Worm (Caenorhabditis elegans) whole organism, L2 larva: ENCODE data around the gene F54E4.4.

ENCODE experiments used
- C34F6.9 ChIP-seq: fragments of 150-350 bp; optimal IDR thresholded peaks from 2 replicates; lab custom pipeline; 2014; ENCODE audit warnings: missing biosample characterization, missing genetic modification characterization
- F13H6.1 ChIP-seq: sonication (generic microtip); optimal IDR thresholded peaks from 2 replicates; lab custom pipeline; 2016; ENCODE audit warnings: missing genetic modification characterization, missing compliant biosample characterization
- R02D3.7 ChIP-seq: fragments of 150-350 bp; optimal IDR thresholded peaks from 2 replicates; lab custom pipeline; 2014; ENCODE audit warnings: missing biosample characterization, missing genetic modification characterization
- Y55F3AM.14 ChIP-seq: fragments of 200-800 bp; sonication (Bioruptor generic); optimal IDR thresholded peaks from 2 replicates; lab custom pipeline; 2018; ENCODE audit warnings: mild to moderate bottlenecking, missing genetic modification characterization, missing compliant biosample characterization
- ZK546.5 ChIP-seq: sonication (generic microtip); optimal IDR thresholded peaks from 2 replicates; lab custom pipeline; 2017; ENCODE audit warnings: missing biosample characterization, missing genetic modification characterization
- alr-1 ChIP-seq: fragments of 150-350 bp; optimal IDR thresholded peaks from 2 replicates; lab custom pipeline; 2014; ENCODE audit warnings: missing biosample characterization, missing genetic modification characterization
- aly-2 ChIP-seq: fragments of 150-350 bp; optimal IDR thresholded peaks from 2 replicates; lab custom pipeline; 2014; ENCODE audit warnings: missing biosample characterization, missing genetic modification characterization
- ama-1 ChIP-seq: fragments of 150-350 bp; optimal IDR thresholded peaks from 2 replicates; lab custom pipeline; 2018; ENCODE audit warnings: inconsistent platforms
- blmp-1 ChIP-seq: sonication (generic microtip); optimal IDR thresholded peaks from 2 replicates; lab custom pipeline; 2017; ENCODE audit warnings: missing genetic modification characterization, mild to moderate bottlenecking, missing compliant biosample characterization, antibody characterized with exemption, moderate library complexity; ENCODE audit not compliant: insufficient read depth
- ceh-16 ChIP-seq: fragments of 150-350 bp; optimal IDR thresholded peaks from 2 replicates; lab custom pipeline; 2014; ENCODE audit warnings: missing biosample characterization, missing genetic modification characterization
- ceh-82 ChIP-seq: fragments of 150-350 bp; optimal IDR thresholded peaks from 2 replicates; lab custom pipeline; 2014; ENCODE audit warnings: missing biosample characterization, missing genetic modification characterization
- crh-2 ChIP-seq: sonication (generic microtip); optimal IDR thresholded peaks from 2 replicates; lab custom pipeline; 2017; ENCODE audit warnings: missing biosample characterization, missing genetic modification characterization
- dmd-4 ChIP-seq: sonication (generic microtip); optimal IDR thresholded peaks from 2 replicates; lab custom pipeline; 2017; ENCODE audit warnings: missing biosample characterization, missing genetic modification characterization
- egl-27 ChIP-seq: sonication (generic microtip); optimal IDR thresholded peaks from 3 replicates; lab custom pipeline; 2017; ENCODE audit warnings: missing biosample characterization, missing genetic modification reagents, missing genetic modification characterization
- elt-1 ChIP-seq: fragments of 150-350 bp; optimal IDR thresholded peaks from 2 replicates; lab custom pipeline; 2014; ENCODE audit warnings: missing biosample characterization, missing genetic modification characterization
- elt-3 ChIP-seq: sonication (generic microtip); optimal IDR thresholded peaks from 2 replicates; lab custom pipeline; 2017; ENCODE audit warnings: missing biosample characterization, missing genetic modification characterization
- fos-1 ChIP-seq: fragments of 150-350 bp; optimal IDR thresholded peaks from 2 replicates; lab custom pipeline; 2014; ENCODE audit warnings: missing biosample characterization, missing genetic modification characterization
- gmeb-1 ChIP-seq: fragments of 150-350 bp; optimal IDR thresholded peaks from 2 replicates; lab custom pipeline; 2014; ENCODE audit warnings: missing biosample characterization, missing genetic modification characterization
- lin-11 ChIP-seq: fragments of 150-350 bp; sonication (generic microtip); optimal IDR thresholded peaks from 2 replicates; lab custom pipeline; 2014; ENCODE audit warnings: missing biosample characterization, missing genetic modification characterization, inconsistent platforms, mixed read lengths
- lin-13 ChIP-seq: fragments of 150-350 bp; optimal IDR thresholded peaks from 2 replicates; lab custom pipeline; 2014; ENCODE audit warnings: missing biosample characterization, missing genetic modification reagents, missing genetic modification characterization
- lin-39 ChIP-seq: fragments of 150-350 bp; optimal IDR thresholded peaks from 2 replicates; lab custom pipeline; 2014; ENCODE audit warnings: missing biosample characterization, missing genetic modification reagents, missing genetic modification characterization
- lsy-2 ChIP-seq, 2 experiments: fragments of 150-350 bp in 1 of 2; sonication (generic microtip) in 1 of 2; optimal IDR thresholded peaks; 2 replicates each; lab custom pipeline; 2014 to 2017; ENCODE audit warnings: missing biosample characterization in 2 of 2, missing genetic modification characterization in 2 of 2
- mab-5 ChIP-seq: fragments of 150-350 bp; optimal IDR thresholded peaks from 2 replicates; lab custom pipeline; 2014; ENCODE audit warnings: missing biosample characterization, missing genetic modification characterization
- mbf-1 ChIP-seq: sonication (generic microtip); optimal IDR thresholded peaks from 2 replicates; lab custom pipeline; 2017; ENCODE audit warnings: missing biosample characterization, missing genetic modification characterization
- mdl-1 ChIP-seq, 2 experiments: fragments of 150-350 bp in 1 of 2; sonication (generic microtip) in 1 of 2; optimal IDR thresholded peaks; 2 replicates each; lab custom pipeline; 2017; ENCODE audit warnings: missing biosample characterization in 2 of 2, missing genetic modification characterization in 2 of 2
- nhr-10 ChIP-seq: sonication (generic microtip); optimal IDR thresholded peaks from 2 replicates; lab custom pipeline; 2017; ENCODE audit warnings: missing biosample characterization, missing genetic modification characterization
- nhr-11 ChIP-seq: fragments of 150-350 bp; optimal IDR thresholded peaks from 2 replicates; lab custom pipeline; 2014; ENCODE audit warnings: missing biosample characterization, missing genetic modification characterization
- nhr-12 ChIP-seq: fragments of 150-350 bp; optimal IDR thresholded peaks from 2 replicates; lab custom pipeline; 2014; ENCODE audit warnings: missing biosample characterization, missing genetic modification characterization
- nhr-129 ChIP-seq: fragments of 150-350 bp; optimal IDR thresholded peaks from 2 replicates; lab custom pipeline; 2014; ENCODE audit warnings: missing biosample characterization, missing genetic modification characterization
- nhr-21 ChIP-seq: fragments of 150-350 bp; optimal IDR thresholded peaks from 2 replicates; lab custom pipeline; 2014; ENCODE audit warnings: missing biosample characterization, missing genetic modification characterization
- nhr-23 ChIP-seq: fragments of 150-350 bp; optimal IDR thresholded peaks from 2 replicates; lab custom pipeline; 2014; ENCODE audit warnings: missing biosample characterization, missing genetic modification reagents, missing genetic modification characterization
- nhr-237 ChIP-seq: fragments of 150-350 bp; optimal IDR thresholded peaks from 2 replicates; lab custom pipeline; 2014; ENCODE audit warnings: missing biosample characterization, missing genetic modification characterization
- nhr-25 ChIP-seq: fragments of 150-350 bp; sonication (generic microtip); optimal IDR thresholded peaks from 3 replicates; lab custom pipeline; 2014; ENCODE audit warnings: missing biosample characterization, missing genetic modification characterization
- nhr-6 ChIP-seq: fragments of 150-350 bp; optimal IDR thresholded peaks from 2 replicates; lab custom pipeline; 2014; ENCODE audit warnings: missing biosample characterization, missing genetic modification characterization
- nhr-77 ChIP-seq: fragments of 150-350 bp; optimal IDR thresholded peaks from 2 replicates; lab custom pipeline; 2014; ENCODE audit warnings: missing biosample characterization, missing genetic modification characterization
- peb-1 ChIP-seq: fragments of 150-350 bp; optimal IDR thresholded peaks from 2 replicates; lab custom pipeline; 2014; ENCODE audit warnings: missing biosample characterization, missing genetic modification characterization
- sem-4 ChIP-seq: fragments of 150-350 bp; optimal IDR thresholded peaks from 2 replicates; lab custom pipeline; 2014; ENCODE audit warnings: missing biosample characterization, missing genetic modification reagents, missing genetic modification characterization
- skn-1 ChIP-seq: sonication (generic microtip); optimal IDR thresholded peaks from 2 replicates; lab custom pipeline; 2017; ENCODE audit warnings: missing biosample characterization, missing genetic modification characterization
- sma-3 ChIP-seq: sonication (generic microtip); optimal IDR thresholded peaks from 2 replicates; lab custom pipeline; 2016; ENCODE audit warnings: missing genetic modification reagents, missing genetic modification characterization, missing compliant biosample characterization
- sma-9 ChIP-seq, 2 experiments: fragments of 150-350 bp in 1 of 2; sonication (generic microtip) in 1 of 2; optimal IDR thresholded peaks; 2 replicates each; lab custom pipeline; 2014 to 2016; ENCODE audit warnings: missing genetic modification characterization in 2 of 2, mild to moderate bottlenecking in 1 of 2, missing biosample characterization in 1 of 2, missing compliant biosample characterization in 1 of 2, missing genetic modification reagents in 1 of 2, moderate library complexity in 1 of 2
- snpc-4 ChIP-seq: fragments of 150-350 bp; optimal IDR thresholded peaks from 2 replicates; lab custom pipeline; 2014; ENCODE audit warnings: missing biosample characterization, missing genetic modification characterization
- unc-39 ChIP-seq: fragments of 150-350 bp; optimal IDR thresholded peaks from 2 replicates; lab custom pipeline; 2014; ENCODE audit warnings: missing biosample characterization, missing genetic modification characterization
- unc-55 ChIP-seq: fragments of 150-350 bp; sonication (generic microtip); optimal IDR thresholded peaks from 3 replicates; lab custom pipeline; 2014; ENCODE audit warnings: missing biosample characterization, missing genetic modification reagents, missing genetic modification characterization
- unc-62 ChIP-seq: fragments of 150-350 bp; optimal IDR thresholded peaks from 2 replicates; lab custom pipeline; 2014; ENCODE audit warnings: missing biosample characterization, missing genetic modification reagents, missing genetic modification characterization
- zag-1 ChIP-seq: fragments of 150-350 bp; optimal IDR thresholded peaks from 2 replicates; lab custom pipeline; 2014; ENCODE audit warnings: missing biosample characterization, missing genetic modification characterization
- ztf-1 ChIP-seq: fragments of 200-800 bp; sonication (Bioruptor generic); conservative IDR thresholded peaks from 2 replicates; pipeline ENCODE4 v1.3.6; 2022; ENCODE audit warnings: missing genetic modification characterization, missing compliant biosample characterization
- ztf-11 ChIP-seq: sonication (generic microtip); optimal IDR thresholded peaks from 2 replicates; lab custom pipeline; 2017; ENCODE audit warnings: missing biosample characterization, missing genetic modification characterization
- ztf-4 ChIP-seq: fragments of 150-350 bp; optimal IDR thresholded peaks from 2 replicates; lab custom pipeline; 2014; ENCODE audit warnings: missing biosample characterization, missing genetic modification characterization

F54E4.4 gene

DNA sequence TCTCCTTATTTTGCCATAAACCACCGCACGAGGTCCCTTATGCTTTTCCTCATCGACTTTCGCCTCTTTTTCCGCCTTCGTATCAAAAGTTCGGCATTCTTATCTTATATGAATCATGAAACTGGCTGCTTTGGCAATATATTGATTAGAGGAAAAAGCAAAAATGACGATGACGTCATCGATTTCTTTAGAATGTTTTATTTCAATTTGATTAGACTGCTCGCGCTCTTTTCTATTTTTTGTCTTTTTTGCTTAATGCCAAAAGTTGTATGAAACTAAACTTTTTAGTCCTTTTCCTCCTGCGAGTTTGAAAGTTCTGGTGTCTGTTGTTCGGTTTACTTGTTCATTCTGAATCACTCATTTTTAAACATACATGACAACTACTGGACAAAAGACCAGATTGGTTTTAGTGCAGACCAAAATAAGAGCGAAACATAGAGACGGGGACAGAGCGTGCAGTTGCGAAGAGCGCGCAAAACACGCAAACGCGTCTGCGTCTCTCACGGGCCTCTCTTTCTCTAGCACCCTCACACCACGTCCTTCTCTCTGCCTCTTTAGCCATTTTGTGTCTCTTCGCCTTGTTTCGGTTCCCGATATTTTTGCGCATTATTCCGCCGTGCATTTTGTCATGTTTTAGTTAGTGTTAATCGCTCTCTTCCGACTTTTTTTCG, 35.1 kb downstream of the F54E4.4 start:
- TF ChIP-seq unc-39 (tag; lab: Kevin White, UChicago), result no peak
- no peak for TF ChIP-seq nhr-77 (tag; lab: Kevin White, UChicago)
- TF ChIP-seq mbf-1 (tag; lab: Kevin White, UChicago), result no peak
- TF ChIP-seq nhr-21 (tag; lab: Kevin White, UChicago), result peak; percentile 26
- no peak for TF ChIP-seq nhr-25 (tag; lab: Kevin White, UChicago)
- TF ChIP-seq ztf-4, result no peak
- TF ChIP-seq alr-1, result no peak
- TF ChIP-seq crh-2 (tag; lab: Kevin White, UChicago), result no peak
- TF ChIP-seq nhr-10 (tag; lab: Kevin White, UChicago), result no peak
- TF ChIP-seq snpc-4 (tag; lab: Kevin White, UChicago), result no peak
- TF ChIP-seq mdl-1 (tag; optimal IDR thresholded peaks at IDR 0.05; lab: Kevin White, UChicago), result peak; percentile 44 to 83
- TF ChIP-seq ceh-16, result no peak
- peak; percentile 9 for TF ChIP-seq fos-1 (tag; lab: Kevin White, UChicago)
- peak; percentile 42 for TF ChIP-seq lin-11 (tag; lab: Kevin White, UChicago)
- no peak for TF ChIP-seq ztf-11 (tag; lab: Kevin White, UChicago)
- no peak for TF ChIP-seq nhr-23 (tag; lab: Kevin White, UChicago)
- no peak for TF ChIP-seq sem-4 (tag; lab: Kevin White, UChicago)
- TF ChIP-seq egl-27 (tag; lab: Kevin White, UChicago), result no peak
- TF ChIP-seq elt-1 (tag; lab: Kevin White, UChicago), result no peak
- no peak for TF ChIP-seq nhr-237
- no peak for TF ChIP-seq ceh-82 (tag; lab: Kevin White, UChicago)
- TF ChIP-seq nhr-6 (tag; lab: Kevin White, UChicago), result peak; percentile 16
- TF ChIP-seq unc-55 (GFP tag; lab: Kevin White, UChicago), result peak; percentile 59
- no peak for TF ChIP-seq aly-2 (tag; lab: Kevin White, UChicago)
- no peak for TF ChIP-seq ztf-1 (GFP tag; lab: Robert Waterston, UW)
- TF ChIP-seq lin-13 (GFP tag; lab: Kevin White, UChicago), result no peak
- TF ChIP-seq R02D3.7, result no peak
- no peak for TF ChIP-seq lin-39 (tag; lab: Kevin White, UChicago)
- TF ChIP-seq nhr-129 (tag; lab: Kevin White, UChicago), result peak; percentile 74
- TF ChIP-seq elt-3 (tag; lab: Kevin White, UChicago), result no peak
- no peak for TF ChIP-seq skn-1 (tag; lab: Kevin White, UChicago)
- TF ChIP-seq F13H6.1 (tag; lab: Kevin White, UChicago), result no peak
- no peak for TF ChIP-seq Y55F3AM.14 (GFP tag; lab: Kevin White, UChicago)
- peak; percentile 24 for TF ChIP-seq blmp-1 (tag; lab: Kevin White, UChicago)
- TF ChIP-seq nhr-12 (tag; lab: Kevin White, UChicago), result no peak
- TF ChIP-seq peb-1 (tag; lab: Kevin White, UChicago), result no peak
- peak in 1 of 2 experiments; percentile 12 for TF ChIP-seq lsy-2 (tag; optimal IDR thresholded peaks at IDR 0.05; lab: Kevin White, UChicago)
- TF ChIP-seq zag-1 (tag; lab: Kevin White, UChicago), result peak; percentile 20
- no peak for TF ChIP-seq C34F6.9
- no peak for TF ChIP-seq ama-1
- no peak for TF ChIP-seq dmd-4
- no peak for TF ChIP-seq gmeb-1 (tag; lab: Kevin White, UChicago)
- no peak for TF ChIP-seq ZK546.5 (tag; lab: Kevin White, UChicago)
- TF ChIP-seq unc-62 (GFP tag; lab: Kevin White, UChicago), result no peak
- no peak for TF ChIP-seq nhr-11
- no peak for TF ChIP-seq mab-5
- peak; percentile 72 for TF ChIP-seq sma-9 (GFP tag; optimal IDR thresholded peaks at IDR 0.05; lab: Kevin White, UChicago)
- no peak for TF ChIP-seq sma-9 (tag; optimal IDR thresholded peaks at IDR 0.05; lab: Kevin White, UChicago)
- peak; percentile 13 for TF ChIP-seq sma-3 (GFP tag; lab: Kevin White, UChicago)
